Worm (Caenorhabditis elegans): ENCODE results near the gene F45E6.1.

DNA sequence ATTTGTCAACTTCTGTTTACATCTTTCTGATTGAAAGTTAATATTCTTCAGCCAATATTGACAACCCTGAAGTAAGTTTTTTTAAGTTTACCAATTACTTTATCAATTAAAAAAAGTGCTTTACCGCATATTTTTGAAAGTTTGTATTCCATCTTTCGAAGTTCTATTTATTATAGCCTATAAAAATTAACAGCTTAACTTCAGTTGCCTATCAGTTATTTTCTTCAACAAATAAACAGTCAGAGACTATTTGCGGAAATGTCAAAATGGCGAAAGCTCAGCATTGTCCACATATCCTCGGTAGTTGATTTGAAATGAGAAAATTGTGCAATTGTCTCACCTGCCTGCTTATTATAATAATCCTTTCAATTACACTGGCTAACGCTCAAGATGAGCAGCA, 13.7 kb downstream of the F45E6.1 start, which contains the start of gene T18D3.5:
- no peak for TF ChIP-seq flt-1 (GFP tag; IDR thresholded peaks at IDR 0.05)
- TF ChIP-seq ama-1 (optimal IDR thresholded peaks at IDR 0.05): no peak
- TF ChIP-seq sea-1 (GFP tag; conservative IDR thresholded peaks at IDR 0.05): no peak
- TF ChIP-seq ceh-36 (tag; optimal IDR thresholded peaks at IDR 0.05): no peak
- no peak for TF ChIP-seq ceh-13 (GFP tag; optimal IDR thresholded peaks at IDR 0.05)
- no peak for TF ChIP-seq ets-7 (tag; optimal IDR thresholded peaks at IDR 0.05)
- no peak for TF ChIP-seq tbx-37 (GFP tag; conservative IDR thresholded peaks at IDR 0.05)
- no peak for TF ChIP-seq aly-1 (tag; optimal IDR thresholded peaks at IDR 0.05)
- no peak for TF ChIP-seq F13C5.2 (tag; optimal IDR thresholded peaks at IDR 0.05)
- no peak for TF ChIP-seq hmbx-1 (tag; optimal IDR thresholded peaks at IDR 0.05)
- TF ChIP-seq scrt-1 (GFP tag; IDR thresholded peaks at IDR 0.05): no peak
- TF ChIP-seq pes-1 (GFP tag; IDR thresholded peaks at IDR 0.05): no peak
